Fruit fly (Drosophila melanogaster): ENCODE data around the gene ORMDL.

- TF ChIP-seq Vsx2 (GFP tag; optimal IDR thresholded peaks at IDR 0.05; ENCODE audit: partially characterized antibody) (no peak), Myc (optimal IDR thresholded peaks at IDR 0.05) (no peak), Hnf4 (GFP tag; optimal IDR thresholded peaks at IDR 0.05) (no peak), Rel (GFP tag; optimal IDR thresholded peaks at IDR 0.05) (no peak), Rel (tag; optimal IDR thresholded peaks at IDR 0.05) (no peak), h (GFP tag; optimal IDR thresholded peaks at IDR 0.05) (no peak)
Measured at dm6 chr3L:21617354-21617753, 17.8 kb upstream of the ORMDL start, which contains the start of the genes S1P and CG11307.
